Worm (Caenorhabditis elegans) whole organism, young adult: Measurements from ENCODE around the gene Y66H1A.5.
A peak's percentile ranks its signal among the peaks of the same experiment; 100 is the strongest.

Experiments used
- B0035.1 ChIP-seq: sonication (generic microtip); optimal IDR thresholded peaks from 2 replicates; lab custom pipeline; 2016; ENCODE audit warnings: missing genetic modification characterization, mild to moderate bottlenecking, missing compliant biosample characterization, missing genotype, missing genetic modification reagents
- B0261.1 ChIP-seq: sonication (generic microtip); optimal IDR thresholded peaks from 2 replicates; lab custom pipeline; 2016; ENCODE audit warnings: mild to moderate bottlenecking, missing genetic modification characterization, moderate library complexity, missing compliant biosample characterization
- B0336.3 ChIP-seq: fragments of 200-800 bp; sonication (Bioruptor generic); IDR thresholded peaks from 2 replicates; pipeline ENCODE4 v1.3.6; 2022; ENCODE audit warnings: missing genetic modification characterization, missing compliant biosample characterization
- D2030.7 ChIP-seq: fragments of 200-800 bp; sonication (Bioruptor generic); IDR thresholded peaks from 2 replicates; pipeline ENCODE4 v1.3.6; 2022; ENCODE audit warnings: missing genetic modification reagents, missing genetic modification characterization, missing compliant biosample characterization
- F22D6.2 ChIP-seq: sonication (generic microtip); optimal IDR thresholded peaks from 2 replicates; lab custom pipeline; 2016; ENCODE audit warnings: mild to moderate bottlenecking, missing genetic modification characterization, missing compliant biosample characterization
- F23B12.7 ChIP-seq: sonication (generic microtip); optimal IDR thresholded peaks from 2 replicates; lab custom pipeline; 2017; ENCODE audit warnings: missing genetic modification characterization, mild to moderate bottlenecking, missing compliant biosample characterization, antibody characterized with exemption, moderate library complexity; ENCODE audit not compliant: insufficient read depth
- F39B2.1 ChIP-seq: fragments of 200-800 bp; sonication (Bioruptor generic); IDR thresholded peaks from 2 replicates; pipeline ENCODE4 v1.3.6; 2022; ENCODE audit warnings: missing genetic modification reagents, missing genetic modification characterization, missing compliant biosample characterization
- F55B11.4 ChIP-seq: sonication (generic microtip); optimal IDR thresholded peaks from 2 replicates; lab custom pipeline; 2016; ENCODE audit warnings: missing compliant biosample characterization, missing genetic modification characterization, borderline replicate concordance; ENCODE audit not compliant: insufficient read depth
- F57C9.4 ChIP-seq: sonication (generic microtip); optimal IDR thresholded peaks from 2 replicates; lab custom pipeline; 2017; ENCODE audit warnings: mild to moderate bottlenecking, missing genetic modification characterization, missing compliant biosample characterization
- K11D2.4 ChIP-seq: fragments of 200-800 bp; sonication (Bioruptor generic); IDR thresholded peaks from 2 replicates; pipeline ENCODE4 v1.3.6; 2022; ENCODE audit warnings: missing genetic modification reagents, missing genetic modification characterization, missing compliant biosample characterization
- T07F8.4 ChIP-seq: sonication (generic microtip); optimal IDR thresholded peaks from 2 replicates; lab custom pipeline; 2016; ENCODE audit warnings: mild to moderate bottlenecking, missing genetic modification characterization, moderate library complexity, missing compliant biosample characterization
- Y67H2A.10 ChIP-seq: fragments of 200-800 bp; sonication (Bioruptor generic); conservative IDR thresholded peaks from 2 replicates; pipeline ENCODE4 v1.3.6; 2022; ENCODE audit warnings: missing genetic modification reagents, missing genetic modification characterization, missing compliant biosample characterization
- ama-1 ChIP-seq, 3 experiments: fragments of 150-350 bp in 1 of 3; sonication (generic microtip) in 2 of 3; optimal IDR thresholded peaks; 2 replicates each; lab custom pipeline; 2014 to 2018; ENCODE audit warnings: missing biosample characterization in 2 of 3, missing genetic modification characterization in 2 of 3, missing genetic modification reagents in 2 of 3
- aptf-3 ChIP-seq: fragments of 200-800 bp; sonication (Bioruptor generic); IDR thresholded peaks from 2 replicates; pipeline ENCODE4 v1.3.6; 2022; ENCODE audit warnings: missing genetic modification characterization, missing compliant biosample characterization
- atf-7 ChIP-seq: sonication (generic microtip); optimal IDR thresholded peaks from 2 replicates; lab custom pipeline; 2017; ENCODE audit warnings: mild to moderate bottlenecking, missing genetic modification characterization, missing compliant biosample characterization
- attf-5 ChIP-seq: fragments of 200-800 bp; sonication (Bioruptor generic); optimal IDR thresholded peaks from 2 replicates; lab custom pipeline; 2018; ENCODE audit warnings: mild to moderate bottlenecking, missing genetic modification characterization, missing compliant biosample characterization
- bed-2 ChIP-seq: fragments of 200-800 bp; sonication (Bioruptor generic); IDR thresholded peaks from 2 replicates; pipeline ENCODE4 v1.3.6; 2022; ENCODE audit warnings: missing genetic modification reagents, missing genetic modification characterization, missing compliant biosample characterization
- ccch-3 ChIP-seq: fragments of 200-800 bp; sonication (Bioruptor generic); optimal IDR thresholded peaks from 2 replicates; lab custom pipeline; 2018; ENCODE audit warnings: mild to moderate bottlenecking, missing genetic modification characterization, missing compliant biosample characterization
- cebp-2 ChIP-seq: fragments of 200-800 bp; sonication (Bioruptor generic); IDR thresholded peaks from 2 replicates; pipeline ENCODE4 v1.3.6; 2022; ENCODE audit warnings: missing genetic modification characterization, missing compliant biosample characterization
- ceh-100 ChIP-seq: fragments of 200-800 bp; sonication (Bioruptor generic); IDR thresholded peaks from 2 replicates; pipeline ENCODE4 v1.3.6; 2022; ENCODE audit warnings: missing genetic modification reagents, missing genetic modification characterization, missing compliant biosample characterization
- dox-1 ChIP-seq: fragments of 200-800 bp; sonication (Bioruptor generic); IDR thresholded peaks from 2 replicates; pipeline ENCODE4 v1.3.6; 2022; ENCODE audit warnings: missing genetic modification reagents, missing genetic modification characterization, missing compliant biosample characterization
- dpl-1 ChIP-seq: fragments of 150-350 bp; optimal IDR thresholded peaks from 2 replicates; lab custom pipeline; 2014; ENCODE audit warnings: missing biosample characterization, missing genetic modification reagents, missing genetic modification characterization
- efl-1 ChIP-seq: fragments of 150-350 bp; optimal IDR thresholded peaks from 2 replicates; lab custom pipeline; 2014; ENCODE audit warnings: missing biosample characterization, missing genetic modification reagents, missing genetic modification characterization
- egl-44 ChIP-seq: fragments of 200-800 bp; sonication (Bioruptor generic); IDR thresholded peaks from 2 replicates; pipeline ENCODE4 v1.3.6; 2022; ENCODE audit warnings: missing genetic modification reagents, missing genetic modification characterization, missing compliant biosample characterization
- egrh-3 ChIP-seq: fragments of 200-800 bp; sonication (Bioruptor generic); IDR thresholded peaks from 2 replicates; pipeline ENCODE4 v1.3.6; 2022; ENCODE audit warnings: missing genetic modification reagents, missing genetic modification characterization, missing compliant biosample characterization
- him-1 ChIP-seq: sonication (generic microtip); optimal IDR thresholded peaks from 2 replicates; lab custom pipeline; 2016; ENCODE audit warnings: missing genotype, missing genetic modification reagents, missing genetic modification characterization, missing compliant biosample characterization
- hlh-26 ChIP-seq: fragments of 200-800 bp; sonication (Bioruptor generic); conservative IDR thresholded peaks from 2 replicates; pipeline ENCODE4 v1.3.6; 2022; ENCODE audit warnings: missing genetic modification reagents, missing genetic modification characterization, missing compliant biosample characterization
- hrde-1 ChIP-seq: sonication (generic microtip); optimal IDR thresholded peaks from 2 replicates; lab custom pipeline; 2016; ENCODE audit warnings: missing genetic modification characterization, mild to moderate bottlenecking, missing compliant biosample characterization, moderate library complexity, missing genotype, missing genetic modification reagents, borderline replicate concordance
- hsf-1 ChIP-seq: fragments of 200-800 bp; sonication (Bioruptor generic); IDR thresholded peaks from 2 replicates; pipeline ENCODE4 v1.3.6; 2022; ENCODE audit warnings: missing genetic modification reagents, missing genetic modification characterization, missing compliant biosample characterization
- lir-1 ChIP-seq: fragments of 200-800 bp; sonication (Bioruptor generic); conservative IDR thresholded peaks from 2 replicates; pipeline ENCODE4 v1.3.6; 2022; ENCODE audit warnings: missing genetic modification reagents, missing genetic modification characterization, missing compliant biosample characterization
- madf-3 ChIP-seq: fragments of 200-800 bp; sonication (Bioruptor generic); IDR thresholded peaks from 2 replicates; pipeline ENCODE4 v1.3.6; 2022; ENCODE audit warnings: missing genetic modification reagents, missing genetic modification characterization, missing compliant biosample characterization
- nhr-80 ChIP-seq: sonication (generic microtip); optimal IDR thresholded peaks from 2 replicates; lab custom pipeline; 2016; ENCODE audit warnings: missing genetic modification characterization, missing compliant biosample characterization
- nhr-90 ChIP-seq: sonication (generic microtip); optimal IDR thresholded peaks from 2 replicates; lab custom pipeline; 2016; ENCODE audit warnings: missing genotype, mild to moderate bottlenecking, missing genetic modification characterization, missing compliant biosample characterization
- pbrm-1 ChIP-seq: fragments of 200-800 bp; sonication (Bioruptor generic); IDR thresholded peaks from 2 replicates; pipeline ENCODE4 v1.3.6; 2022; ENCODE audit warnings: missing genetic modification reagents, missing genetic modification characterization, missing compliant biosample characterization
- pha-4 ChIP-seq: fragments of 150-350 bp; sonication (generic microtip); optimal IDR thresholded peaks from 2 replicates; lab custom pipeline; 2014; ENCODE audit warnings: missing biosample characterization, missing genetic modification reagents, missing genetic modification characterization
- rpc-1 ChIP-seq, 2 experiments: fragments of 150-350 bp in 1 of 2; sonication (generic microtip) in 1 of 2; optimal IDR thresholded peaks; 2 replicates each; lab custom pipeline; 2014 to 2018; ENCODE audit warnings: missing biosample characterization in 1 of 2, missing genetic modification characterization in 1 of 2, missing genetic modification reagents in 1 of 2, missing genotype in 1 of 2
- sdz-38 ChIP-seq: sonication (generic microtip); optimal IDR thresholded peaks from 2 replicates; lab custom pipeline; 2016; ENCODE audit warnings: missing genotype, missing genetic modification characterization, missing compliant biosample characterization
- sea-2 ChIP-seq: fragments of 200-800 bp; sonication (Bioruptor generic); IDR thresholded peaks from 2 replicates; pipeline ENCODE4 v1.3.6; 2022; ENCODE audit warnings: missing genetic modification characterization, missing compliant biosample characterization
- snpc-1.1 ChIP-seq: sonication (generic microtip); optimal IDR thresholded peaks from 2 replicates; lab custom pipeline; 2017; ENCODE audit warnings: missing genetic modification characterization, mild to moderate bottlenecking, missing compliant biosample characterization, antibody characterized with exemption, moderate library complexity, missing genotype, missing genetic modification reagents; ENCODE audit not compliant: insufficient read depth
- snpc-3.4 ChIP-seq: sonication (generic microtip); optimal IDR thresholded peaks from 2 replicates; lab custom pipeline; 2017; ENCODE audit warnings: missing genetic modification characterization, mild to moderate bottlenecking, missing compliant biosample characterization, antibody characterized with exemption, moderate library complexity, missing genotype, missing genetic modification reagents
- somi-1 ChIP-seq: fragments of 200-800 bp; sonication (Bioruptor generic); optimal IDR thresholded peaks from 2 replicates; lab custom pipeline; 2018; ENCODE audit warnings: mild to moderate bottlenecking, missing genetic modification characterization, missing compliant biosample characterization
- tbx-9 ChIP-seq: sonication (generic microtip); optimal IDR thresholded peaks from 2 replicates; lab custom pipeline; 2016; ENCODE audit warnings: borderline replicate concordance, missing genetic modification characterization, inconsistent platforms, missing compliant biosample characterization
- unc-130 ChIP-seq: sonication (generic microtip); optimal IDR thresholded peaks from 2 replicates; lab custom pipeline; 2016; ENCODE audit warnings: missing genetic modification reagents, missing genetic modification characterization, missing compliant biosample characterization
- unc-62 ChIP-seq: fragments of 150-350 bp; optimal IDR thresholded peaks from 2 replicates; lab custom pipeline; 2014; ENCODE audit warnings: missing biosample characterization, missing genetic modification reagents, missing genetic modification characterization
- xnd-1 ChIP-seq: sonication (generic microtip); optimal IDR thresholded peaks from 2 replicates; lab custom pipeline; 2016; ENCODE audit warnings: missing genotype, missing genetic modification reagents, missing genetic modification characterization, missing compliant biosample characterization
- zim-3 ChIP-seq: sonication (generic microtip); optimal IDR thresholded peaks from 2 replicates; lab custom pipeline; 2017; ENCODE audit warnings: mild to moderate bottlenecking, missing genetic modification characterization, moderate library complexity, missing compliant biosample characterization
- ztf-26 ChIP-seq: sonication (generic microtip); optimal IDR thresholded peaks from 2 replicates; lab custom pipeline; 2017; ENCODE audit warnings: missing genetic modification characterization, missing compliant biosample characterization
- ztf-28 ChIP-seq: fragments of 200-800 bp; sonication (Bioruptor generic); IDR thresholded peaks from 2 replicates; pipeline ENCODE4 v1.3.6; 2022; ENCODE audit warnings: missing genetic modification reagents, missing genetic modification characterization, missing compliant biosample characterization
- ztf-3 ChIP-seq: fragments of 200-800 bp; sonication (Bioruptor generic); optimal IDR thresholded peaks from 2 replicates; lab custom pipeline; 2018; ENCODE audit warnings: mild to moderate bottlenecking, missing genetic modification characterization, missing compliant biosample characterization

Y66H1A.5 gene

DNA sequence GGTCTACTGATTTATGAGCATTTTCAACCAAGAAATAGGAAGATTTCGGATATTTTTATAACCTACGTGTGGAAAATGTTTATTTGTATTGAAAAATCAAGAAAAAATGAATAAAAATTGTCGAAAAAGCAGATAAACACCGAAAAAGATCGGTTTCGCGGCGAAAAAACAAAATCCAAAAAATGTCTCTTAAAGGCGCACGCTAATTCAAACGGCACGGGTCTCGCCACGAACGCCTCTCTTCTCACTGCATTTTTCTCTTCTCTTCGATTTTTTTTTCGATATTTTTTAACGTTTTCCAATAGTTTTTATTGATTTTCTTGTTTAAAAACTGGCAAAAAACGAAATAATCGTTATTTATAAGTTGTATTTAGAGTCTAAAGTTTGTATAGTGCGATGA is 3.4 kb downstream of the Y66H1A.5 start (continued):
- TF ChIP-seq B0336.3 (GFP tag; lab: Robert Waterston, UW) (no peak), snpc-3.4 (tag; lab: Kevin White, UChicago) (peak; percentile 38), attf-5 (GFP tag; lab: Kevin White, UChicago) (peak; percentile 33), tbx-9 (no peak), D2030.7 (GFP tag; lab: Robert Waterston, UW) (peak; percentile 75), ztf-3 (GFP tag; lab: Kevin White, UChicago) (no peak), efl-1 (GFP tag; lab: Kevin White, UChicago) (peak; percentile 81), pha-4 (no peak), B0261.1 (no peak), ztf-28 (GFP tag; lab: Robert Waterston, UW) (no peak), unc-130 (GFP tag; lab: Kevin White, UChicago) (no peak), egrh-3 (no peak; the same call in 1 of the 2 replicates), sea-2 (GFP tag; lab: Robert Waterston, UW) (no peak), hrde-1 (tag; lab: Kevin White, UChicago) (no peak), F39B2.1 (no peak), T07F8.4 (tag; lab: Kevin White, UChicago) (no peak), bed-2 (GFP tag; lab: Robert Waterston, UW) (no peak), zim-3 (tag; lab: Kevin White, UChicago) (no peak), xnd-1 (tag; lab: Kevin White, UChicago) (peak; percentile 76), B0035.1 (no peak), F22D6.2 (tag; lab: Kevin White, UChicago) (no peak), dox-1 (GFP tag; lab: Robert Waterston, UW) (peak; percentile 18; the same call in 1 of the 2 replicates), ztf-26 (tag; lab: Kevin White, UChicago) (no peak), nhr-90 (tag; lab: Kevin White, UChicago) (no peak), hlh-26 (GFP tag; lab: Robert Waterston, UW) (no peak), ccch-3 (GFP tag; lab: Kevin White, UChicago) (no peak), him-1 (tag; lab: Kevin White, UChicago) (no peak), F57C9.4 (tag; lab: Kevin White, UChicago) (no peak), madf-3 (GFP tag; lab: Robert Waterston, UW) (no peak), hsf-1 (GFP tag; lab: Robert Waterston, UW) (no peak), F23B12.7 (no peak), ceh-100 (GFP tag; lab: Robert Waterston, UW) (no peak), aptf-3 (GFP tag; lab: Robert Waterston, UW) (no peak), dpl-1 (peak; percentile 60), lir-1 (GFP tag; lab: Robert Waterston, UW) (no peak), somi-1 (GFP tag; lab: Kevin White, UChicago) (no peak), cebp-2 (GFP tag; lab: Robert Waterston, UW) (no peak), Y67H2A.10 (no peak), sdz-38 (no peak), egl-44 (GFP tag; lab: Robert Waterston, UW) (no peak), nhr-80 (tag; lab: Kevin White, UChicago) (no peak), F55B11.4 (tag; lab: Kevin White, UChicago) (no peak), unc-62 (GFP tag; lab: Kevin White, UChicago) (no peak), atf-7 (tag; lab: Kevin White, UChicago) (no peak), K11D2.4 (GFP tag; lab: Robert Waterston, UW) (no peak), rpc-1 (optimal IDR thresholded peaks at IDR 0.05; lab: Kevin White, UChicago) (no peak), rpc-1 (tag; optimal IDR thresholded peaks at IDR 0.05; lab: Kevin White, UChicago) (no peak), pbrm-1 (0 out of 2 replicates have a peak, but pooled peaks have one; percentile 20), snpc-1.1 (peak; percentile 36), ama-1 (optimal IDR thresholded peaks at IDR 0.05; lab: Kevin White, UChicago) (no peak), ama-1 (GFP tag; optimal IDR thresholded peaks at IDR 0.05; lab: Kevin White, UChicago) (no peak)
